Worm (Caenorhabditis elegans): ENCODE measurements around the gene pqn-94.

DNA sequence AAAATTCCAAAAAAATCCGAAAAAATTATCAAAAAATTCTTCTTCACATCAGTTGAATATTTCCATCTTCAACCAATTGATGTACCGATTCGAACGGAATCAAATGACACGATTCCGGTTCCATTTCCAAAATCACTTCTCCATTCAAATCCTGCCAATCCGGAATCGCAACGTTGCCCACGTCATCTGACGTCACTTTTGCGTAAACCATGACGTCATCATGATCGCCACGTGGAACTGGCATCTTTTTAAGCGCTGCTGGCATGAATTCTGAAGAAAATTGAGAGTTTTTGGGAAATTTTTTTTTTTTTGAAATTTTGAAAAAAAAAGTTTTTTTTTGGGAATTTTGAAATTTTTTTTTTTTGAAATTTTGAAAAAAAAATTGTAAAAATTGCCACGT lies 44.4 kb downstream of the pqn-94 start:
- no peak for TF ChIP-seq dao-5 (tag; optimal IDR thresholded peaks at IDR 0.05)
- TF ChIP-seq W03F9.2 (tag; optimal IDR thresholded peaks at IDR 0.05) = no peak

Measured in whole organism, L4/young adult.